Worm (Caenorhabditis elegans) whole organism, young adult: ENCODE results near the gene gcy-8.
A peak's percentile ranks its signal among the peaks of the same experiment; 100 is the strongest.

Source experiments
- B0019.2 ChIP-seq: fragments of 200-800 bp; sonication (Bioruptor generic); conservative IDR thresholded peaks from 2 replicates; pipeline ENCODE4 v1.3.6; 2022; ENCODE audit warnings: missing genetic modification reagents, missing genetic modification characterization, missing compliant biosample characterization
- F33H1.4 ChIP-seq: fragments of 200-800 bp; sonication (Bioruptor generic); IDR thresholded peaks from 2 replicates; pipeline ENCODE4 v1.3.6; 2022; ENCODE audit warnings: missing genetic modification reagents, missing genetic modification characterization, missing compliant biosample characterization
- F52B5.7 ChIP-seq: sonication (generic microtip); optimal IDR thresholded peaks from 2 replicates; lab custom pipeline; 2016; ENCODE audit warnings: mild to moderate bottlenecking, missing genetic modification characterization, missing compliant biosample characterization
- F57C9.4 ChIP-seq: sonication (generic microtip); optimal IDR thresholded peaks from 2 replicates; lab custom pipeline; 2017; ENCODE audit warnings: mild to moderate bottlenecking, missing genetic modification characterization, missing compliant biosample characterization
- K11D2.4 ChIP-seq: fragments of 200-800 bp; sonication (Bioruptor generic); IDR thresholded peaks from 2 replicates; pipeline ENCODE4 v1.3.6; 2022; ENCODE audit warnings: missing genetic modification reagents, missing genetic modification characterization, missing compliant biosample characterization
- K12H6.12 ChIP-seq: fragments of 200-800 bp; sonication (Bioruptor generic); optimal IDR thresholded peaks from 2 replicates; lab custom pipeline; 2018; ENCODE audit warnings: mild to moderate bottlenecking, missing genetic modification characterization, missing compliant biosample characterization
- T07F8.4 ChIP-seq: sonication (generic microtip); optimal IDR thresholded peaks from 2 replicates; lab custom pipeline; 2016; ENCODE audit warnings: mild to moderate bottlenecking, missing genetic modification characterization, moderate library complexity, missing compliant biosample characterization
- Y56A3A.18 ChIP-seq: fragments of 200-800 bp; sonication (Bioruptor generic); IDR thresholded peaks from 2 replicates; pipeline ENCODE4 v1.3.6; 2022; ENCODE audit warnings: missing genetic modification reagents, missing genetic modification characterization, missing compliant biosample characterization
- Y67H2A.10 ChIP-seq: fragments of 200-800 bp; sonication (Bioruptor generic); conservative IDR thresholded peaks from 2 replicates; pipeline ENCODE4 v1.3.6; 2022; ENCODE audit warnings: missing genetic modification reagents, missing genetic modification characterization, missing compliant biosample characterization
- ZK185.1 ChIP-seq: sonication (generic microtip); optimal IDR thresholded peaks from 2 replicates; lab custom pipeline; 2016; ENCODE audit warnings: mild to moderate bottlenecking, missing genetic modification characterization, missing compliant biosample characterization; ENCODE audit not compliant: poor library complexity, severe bottlenecking
- aptf-3 ChIP-seq: fragments of 200-800 bp; sonication (Bioruptor generic); IDR thresholded peaks from 2 replicates; pipeline ENCODE4 v1.3.6; 2022; ENCODE audit warnings: missing genetic modification characterization, missing compliant biosample characterization
- atf-7 ChIP-seq: sonication (generic microtip); optimal IDR thresholded peaks from 2 replicates; lab custom pipeline; 2017; ENCODE audit warnings: mild to moderate bottlenecking, missing genetic modification characterization, missing compliant biosample characterization
- attf-5 ChIP-seq: fragments of 200-800 bp; sonication (Bioruptor generic); optimal IDR thresholded peaks from 2 replicates; lab custom pipeline; 2018; ENCODE audit warnings: mild to moderate bottlenecking, missing genetic modification characterization, missing compliant biosample characterization
- bed-1 ChIP-seq: fragments of 200-800 bp; sonication (Bioruptor generic); IDR thresholded peaks from 2 replicates; pipeline ENCODE4 v1.3.6; 2022; ENCODE audit warnings: missing genetic modification reagents, missing genetic modification characterization, missing compliant biosample characterization
- cebp-1 ChIP-seq, 2 experiments: fragments of 200-800 bp in 1 of 2; sonication (Bioruptor generic) in 1 of 2; sonication (generic microtip) in 1 of 2; IDR thresholded peaks in 1 of 2; optimal IDR thresholded peaks in 1 of 2; 2 replicates each; pipeline versions ENCODE4 v1.3.6 to Lab custom; 2017 to 2022; ENCODE audit warnings: missing compliant biosample characterization in 2 of 2, missing genetic modification characterization in 2 of 2, mild to moderate bottlenecking in 1 of 2, missing genetic modification reagents in 1 of 2, moderate library complexity in 1 of 2
- cebp-2 ChIP-seq: fragments of 200-800 bp; sonication (Bioruptor generic); IDR thresholded peaks from 2 replicates; pipeline ENCODE4 v1.3.6; 2022; ENCODE audit warnings: missing genetic modification characterization, missing compliant biosample characterization
- ceh-100 ChIP-seq: fragments of 200-800 bp; sonication (Bioruptor generic); IDR thresholded peaks from 2 replicates; pipeline ENCODE4 v1.3.6; 2022; ENCODE audit warnings: missing genetic modification reagents, missing genetic modification characterization, missing compliant biosample characterization
- ceh-91 ChIP-seq: fragments of 200-800 bp; sonication (Bioruptor generic); IDR thresholded peaks from 2 replicates; pipeline ENCODE4 v1.3.6; 2022; ENCODE audit warnings: missing genetic modification reagents, missing genetic modification characterization, missing compliant biosample characterization
- dpl-1 ChIP-seq: fragments of 150-350 bp; optimal IDR thresholded peaks from 2 replicates; lab custom pipeline; 2014; ENCODE audit warnings: missing biosample characterization, missing genetic modification reagents, missing genetic modification characterization
- efl-1 ChIP-seq: fragments of 150-350 bp; optimal IDR thresholded peaks from 2 replicates; lab custom pipeline; 2014; ENCODE audit warnings: missing biosample characterization, missing genetic modification reagents, missing genetic modification characterization
- ekl-4 ChIP-seq: fragments of 200-800 bp; sonication (Bioruptor generic); IDR thresholded peaks from 2 replicates; pipeline ENCODE4 v1.3.6; 2022; ENCODE audit warnings: missing genetic modification reagents, missing genetic modification characterization, missing compliant biosample characterization
- ets-4 ChIP-seq: fragments of 200-800 bp; sonication (Bioruptor generic); optimal IDR thresholded peaks from 2 replicates; lab custom pipeline; 2018; ENCODE audit warnings: mild to moderate bottlenecking, missing genetic modification characterization, missing compliant biosample characterization
- him-1 ChIP-seq: sonication (generic microtip); optimal IDR thresholded peaks from 2 replicates; lab custom pipeline; 2016; ENCODE audit warnings: missing genotype, missing genetic modification reagents, missing genetic modification characterization, missing compliant biosample characterization
- hlh-26 ChIP-seq: fragments of 200-800 bp; sonication (Bioruptor generic); conservative IDR thresholded peaks from 2 replicates; pipeline ENCODE4 v1.3.6; 2022; ENCODE audit warnings: missing genetic modification reagents, missing genetic modification characterization, missing compliant biosample characterization
- hmg-1.2 ChIP-seq: fragments of 200-800 bp; sonication (Bioruptor generic); IDR thresholded peaks from 2 replicates; pipeline ENCODE4 v1.3.6; 2022; ENCODE audit warnings: missing genetic modification reagents, missing genetic modification characterization, missing compliant biosample characterization
- hrde-1 ChIP-seq: sonication (generic microtip); optimal IDR thresholded peaks from 2 replicates; lab custom pipeline; 2016; ENCODE audit warnings: missing genetic modification characterization, mild to moderate bottlenecking, missing compliant biosample characterization, moderate library complexity, missing genotype, missing genetic modification reagents, borderline replicate concordance
- lin-54 ChIP-seq: fragments of 200-800 bp; sonication (Bioruptor generic); optimal IDR thresholded peaks from 2 replicates; lab custom pipeline; 2018; ENCODE audit warnings: mild to moderate bottlenecking, missing genetic modification characterization, missing compliant biosample characterization
- madf-6 ChIP-seq: fragments of 200-800 bp; sonication (Bioruptor generic); IDR thresholded peaks from 2 replicates; pipeline ENCODE4 v1.3.6; 2022; ENCODE audit warnings: missing genetic modification reagents, missing genetic modification characterization, missing compliant biosample characterization
- nhr-179 ChIP-seq: sonication (generic microtip); optimal IDR thresholded peaks from 2 replicates; lab custom pipeline; 2016; ENCODE audit warnings: mild to moderate bottlenecking, missing genetic modification characterization, missing compliant biosample characterization
- nhr-80 ChIP-seq: sonication (generic microtip); optimal IDR thresholded peaks from 2 replicates; lab custom pipeline; 2016; ENCODE audit warnings: missing genetic modification characterization, missing compliant biosample characterization
- rcor-1 ChIP-seq: fragments of 200-800 bp; sonication (Bioruptor generic); IDR thresholded peaks from 2 replicates; pipeline ENCODE4 v1.3.6; 2022; ENCODE audit warnings: missing genetic modification reagents, missing genetic modification characterization, missing compliant biosample characterization
- rec-8 ChIP-seq, 2 experiments: sonication (generic microtip); optimal IDR thresholded peaks; 2 replicates each; lab custom pipeline; 2016; ENCODE audit warnings: mild to moderate bottlenecking in 2 of 2, missing genetic modification characterization in 2 of 2, missing genetic modification reagents in 2 of 2, missing genotype in 2 of 2, missing biosample characterization in 1 of 2, missing compliant biosample characterization in 1 of 2, moderate library complexity in 1 of 2
- snpc-1.3 ChIP-seq: sonication (generic microtip); optimal IDR thresholded peaks from 2 replicates; lab custom pipeline; 2017; ENCODE audit warnings: missing genetic modification characterization, mild to moderate bottlenecking, missing compliant biosample characterization, antibody characterized with exemption, moderate library complexity, missing genotype, missing genetic modification reagents; ENCODE audit not compliant: insufficient read depth
- snpc-3.4 ChIP-seq: sonication (generic microtip); optimal IDR thresholded peaks from 2 replicates; lab custom pipeline; 2017; ENCODE audit warnings: missing genetic modification characterization, mild to moderate bottlenecking, missing compliant biosample characterization, antibody characterized with exemption, moderate library complexity, missing genotype, missing genetic modification reagents
- sptf-2 ChIP-seq: fragments of 200-800 bp; sonication (Bioruptor generic); optimal IDR thresholded peaks from 2 replicates; lab custom pipeline; 2018; ENCODE audit warnings: mild to moderate bottlenecking, missing genetic modification characterization, missing compliant biosample characterization
- tbp1 ChIP-seq: fragments of 200-800 bp; sonication (Bioruptor generic); optimal IDR thresholded peaks from 2 replicates; lab custom pipeline; 2018; ENCODE audit warnings: mild to moderate bottlenecking, missing genetic modification characterization, missing compliant biosample characterization
- tlf-1 ChIP-seq: fragments of 200-800 bp; sonication (Bioruptor generic); optimal IDR thresholded peaks from 2 replicates; lab custom pipeline; 2018; ENCODE audit warnings: mild to moderate bottlenecking, missing genetic modification characterization, missing compliant biosample characterization
- zfh-2 ChIP-seq: fragments of 200-800 bp; sonication (Bioruptor generic); conservative IDR thresholded peaks from 2 replicates; pipeline ENCODE4 v1.3.6; 2022; ENCODE audit warnings: missing genetic modification reagents, missing genetic modification characterization, missing compliant biosample characterization
- ztf-25 ChIP-seq: fragments of 200-800 bp; sonication (Bioruptor generic); IDR thresholded peaks from 2 replicates; pipeline ENCODE4 v1.3.6; 2022; ENCODE audit warnings: missing genetic modification reagents, missing genetic modification characterization, missing compliant biosample characterization
- ztf-26 ChIP-seq: sonication (generic microtip); optimal IDR thresholded peaks from 2 replicates; lab custom pipeline; 2017; ENCODE audit warnings: missing genetic modification characterization, missing compliant biosample characterization

Gene gcy-8

ce11 chrIV:7917881-7918280 is 10.1 kb upstream of the gcy-8 start:
- TF ChIP-seq snpc-3.4, result no peak
- TF ChIP-seq T07F8.4 (tag; lab: Kevin White, UChicago), result no peak
- no peak for TF ChIP-seq lin-54 (GFP tag; lab: Kevin White, UChicago)
- no peak for TF ChIP-seq B0019.2 (GFP tag; lab: Robert Waterston, UW)
- TF ChIP-seq F57C9.4 (tag; lab: Kevin White, UChicago), result no peak
- no peak for TF ChIP-seq bed-1
- TF ChIP-seq K11D2.4 (GFP tag; lab: Robert Waterston, UW), result no peak
- TF ChIP-seq ZK185.1 (tag; lab: Kevin White, UChicago), result no peak
- no peak for TF ChIP-seq Y56A3A.18 (GFP tag; lab: Robert Waterston, UW)

DNA sequence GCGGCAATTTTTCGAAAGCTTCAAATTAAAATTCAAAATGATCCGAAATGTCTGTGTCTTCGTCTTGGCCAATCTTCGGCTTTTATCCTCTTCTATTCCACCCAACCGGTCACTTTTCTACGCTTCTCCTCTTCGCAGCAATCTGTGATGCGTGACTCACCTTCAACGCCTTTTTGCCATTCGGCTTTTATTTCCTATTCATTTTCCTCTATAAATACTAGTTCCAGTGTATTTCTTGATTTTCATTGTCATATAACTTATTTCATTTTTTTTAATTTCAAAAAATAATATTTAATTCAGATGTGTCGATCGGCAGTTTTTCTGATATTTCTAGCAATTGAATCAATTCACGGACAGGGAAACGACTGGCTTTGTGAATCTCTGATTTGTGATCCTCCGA is 7.8 kb upstream of the gcy-8 start, which contains the start of gene C49H3.16:
C49H3.16 (plus strand) TSS at position 301 of the 400 bp plus-strand sequence.
- no peak for TF ChIP-seq ztf-26 (tag; lab: Kevin White, UChicago)
- no peak for TF ChIP-seq Y67H2A.10
- TF ChIP-seq sptf-2 (GFP tag; lab: Kevin White, UChicago), result no peak
- TF ChIP-seq snpc-1.3 (tag; lab: Kevin White, UChicago), result no peak
- no peak for TF ChIP-seq attf-5 (GFP tag; lab: Kevin White, UChicago)
- TF ChIP-seq T07F8.4 (tag; lab: Kevin White, UChicago), result no peak
- TF ChIP-seq ceh-100 (GFP tag; lab: Robert Waterston, UW), result no peak
- TF ChIP-seq atf-7 (tag; lab: Kevin White, UChicago), result no peak
- no peak for TF ChIP-seq madf-6
- TF ChIP-seq him-1, result no peak
- no peak for TF ChIP-seq efl-1
- TF ChIP-seq nhr-179 (tag; lab: Kevin White, UChicago), result no peak

- TF ChIP-seq rec-8 (tag; optimal IDR thresholded peaks at IDR 0.05; lab: Kevin White, UChicago), result no peak
- no peak for TF ChIP-seq lin-54 (GFP tag; lab: Kevin White, UChicago)
- TF ChIP-seq F33H1.4, result peak; percentile 74
- no peak for TF ChIP-seq ceh-100 (GFP tag; lab: Robert Waterston, UW)
- TF ChIP-seq ceh-91, result no peak
- TF ChIP-seq hlh-26 (GFP tag; lab: Robert Waterston, UW), result no peak
- peak; percentile 17; the same call in 1 of the 2 replicates for TF ChIP-seq hmg-1.2 (GFP tag; lab: Robert Waterston, UW)
- TF ChIP-seq aptf-3 (GFP tag; lab: Robert Waterston, UW), result no peak
- no peak for TF ChIP-seq cebp-1 (GFP tag; IDR thresholded peaks at IDR 0.05; lab: Robert Waterston, UW)
- TF ChIP-seq cebp-1 (tag; optimal IDR thresholded peaks at IDR 0.05; lab: Kevin White, UChicago), result peak; percentile 25
- TF ChIP-seq nhr-80 (tag; lab: Kevin White, UChicago), result peak; percentile 37
- peak; percentile 56 for TF ChIP-seq attf-5 (GFP tag; lab: Kevin White, UChicago)
These were observed 3.9 kb upstream of the gcy-8 start, which contains the start of the genes xpo-3 and C49H3.3 for ce11 chrIV:7923982-7924480. Gene xpo-3, minus strand, starts transcription at chrIV:7924032. Gene C49H3.3, plus strand, starts transcription at chrIV:7924350.

- TF ChIP-seq tlf-1 (GFP tag; lab: Kevin White, UChicago), result peak; percentile 58
- TF ChIP-seq ets-4 (GFP tag; lab: Kevin White, UChicago), result peak; percentile 12
- TF ChIP-seq hrde-1 (tag; lab: Kevin White, UChicago), result peak; percentile 79
- peak; percentile 79 for TF ChIP-seq snpc-1.3 (tag; lab: Kevin White, UChicago)
- TF ChIP-seq ztf-25, result peak; percentile 50; the same call in 1 of the 2 replicates
- no peak for TF ChIP-seq dpl-1
- peak; percentile 69 for TF ChIP-seq ekl-4 (GFP tag; lab: Robert Waterston, UW)
- TF ChIP-seq hmg-1.2 (GFP tag; lab: Robert Waterston, UW), result peak; percentile 29; the same call in 1 of the 2 replicates
- no peak for TF ChIP-seq K12H6.12
- TF ChIP-seq tbp1 (GFP tag; lab: Kevin White, UChicago), result peak; percentile 16
- TF ChIP-seq zfh-2, result peak; percentile 52
- TF ChIP-seq madf-6, result peak; percentile 62
- 0 out of 2 replicates have a peak, but pooled peaks have one; percentile 81 for TF ChIP-seq cebp-2 (GFP tag; lab: Robert Waterston, UW)
- peak; percentile 45 for TF ChIP-seq F33H1.4
- TF ChIP-seq rcor-1 (GFP tag; lab: Robert Waterston, UW), result 0 out of 2 replicates have a peak, but pooled peaks have one; percentile 53
- peak; percentile 18 for TF ChIP-seq F52B5.7 (tag; lab: Kevin White, UChicago)
These were observed 2.8 kb upstream of the gcy-8 start for ce11 chrIV:7924975-7925828.
